Worm (Caenorhabditis elegans) whole organism, young adult: ENCODE data around the gene C04E6.8.

Experiments used
- Y53G8AR.9 ChIP-seq: fragments of 200-800 bp; sonication (Bioruptor generic); conservative IDR thresholded peaks from 2 replicates; pipeline ENCODE4 v1.3.6; 2022; ENCODE audit warnings: missing genetic modification reagents, missing genetic modification characterization, missing compliant biosample characterization
- Y79H2A.3 ChIP-seq: fragments of 200-800 bp; sonication (Bioruptor generic); conservative IDR thresholded peaks from 2 replicates; pipeline ENCODE4 v1.3.6; 2022; ENCODE audit warnings: missing genetic modification reagents, missing genetic modification characterization, missing compliant biosample characterization
- Y95B8A.8 ChIP-seq: fragments of 200-800 bp; sonication (Bioruptor generic); IDR thresholded peaks from 2 replicates; pipeline ENCODE4 v1.3.6; 2022; ENCODE audit warnings: missing genetic modification reagents, missing genetic modification characterization, missing compliant biosample characterization
- ama-1 ChIP-seq, 3 experiments: fragments of 150-350 bp in 1 of 3; sonication (generic microtip) in 2 of 3; optimal IDR thresholded peaks; 2 replicates each; lab custom pipeline; 2014 to 2018; ENCODE audit warnings: missing biosample characterization in 2 of 3, missing genetic modification characterization in 2 of 3, missing genetic modification reagents in 2 of 3
- attf-5 ChIP-seq: fragments of 200-800 bp; sonication (Bioruptor generic); optimal IDR thresholded peaks from 2 replicates; lab custom pipeline; 2018; ENCODE audit warnings: mild to moderate bottlenecking, missing genetic modification characterization, missing compliant biosample characterization
- ceh-27 ChIP-seq: fragments of 200-800 bp; sonication (Bioruptor generic); optimal IDR thresholded peaks from 2 replicates; lab custom pipeline; 2018; ENCODE audit warnings: mild to moderate bottlenecking, missing genetic modification characterization, moderate library complexity, missing compliant biosample characterization
- egl-18 ChIP-seq: fragments of 200-800 bp; sonication (Bioruptor generic); IDR thresholded peaks from 2 replicates; pipeline ENCODE4 v1.3.6; 2022; ENCODE audit warnings: missing genetic modification reagents, missing genetic modification characterization, missing compliant biosample characterization
- gei-17 ChIP-seq: fragments of 200-800 bp; sonication (Bioruptor generic); optimal IDR thresholded peaks from 2 replicates; lab custom pipeline; 2018; ENCODE audit warnings: mild to moderate bottlenecking, missing genetic modification characterization, missing compliant biosample characterization
- hrde-1 ChIP-seq: sonication (generic microtip); optimal IDR thresholded peaks from 2 replicates; lab custom pipeline; 2016; ENCODE audit warnings: missing genetic modification characterization, mild to moderate bottlenecking, missing compliant biosample characterization, moderate library complexity, missing genotype, missing genetic modification reagents, borderline replicate concordance
- lag-1 ChIP-seq: fragments of 200-800 bp; sonication (Bioruptor generic); IDR thresholded peaks from 2 replicates; pipeline ENCODE4 v1.3.6; 2022; ENCODE audit warnings: missing genetic modification reagents, missing genetic modification characterization, missing compliant biosample characterization
- pbrm-1 ChIP-seq: fragments of 200-800 bp; sonication (Bioruptor generic); IDR thresholded peaks from 2 replicates; pipeline ENCODE4 v1.3.6; 2022; ENCODE audit warnings: missing genetic modification reagents, missing genetic modification characterization, missing compliant biosample characterization
- sptf-2 ChIP-seq: fragments of 200-800 bp; sonication (Bioruptor generic); optimal IDR thresholded peaks from 2 replicates; lab custom pipeline; 2018; ENCODE audit warnings: mild to moderate bottlenecking, missing genetic modification characterization, missing compliant biosample characterization
- unc-130 ChIP-seq: sonication (generic microtip); optimal IDR thresholded peaks from 2 replicates; lab custom pipeline; 2016; ENCODE audit warnings: missing genetic modification reagents, missing genetic modification characterization, missing compliant biosample characterization
- ztf-28 ChIP-seq: fragments of 200-800 bp; sonication (Bioruptor generic); IDR thresholded peaks from 2 replicates; pipeline ENCODE4 v1.3.6; 2022; ENCODE audit warnings: missing genetic modification reagents, missing genetic modification characterization, missing compliant biosample characterization

DNA sequence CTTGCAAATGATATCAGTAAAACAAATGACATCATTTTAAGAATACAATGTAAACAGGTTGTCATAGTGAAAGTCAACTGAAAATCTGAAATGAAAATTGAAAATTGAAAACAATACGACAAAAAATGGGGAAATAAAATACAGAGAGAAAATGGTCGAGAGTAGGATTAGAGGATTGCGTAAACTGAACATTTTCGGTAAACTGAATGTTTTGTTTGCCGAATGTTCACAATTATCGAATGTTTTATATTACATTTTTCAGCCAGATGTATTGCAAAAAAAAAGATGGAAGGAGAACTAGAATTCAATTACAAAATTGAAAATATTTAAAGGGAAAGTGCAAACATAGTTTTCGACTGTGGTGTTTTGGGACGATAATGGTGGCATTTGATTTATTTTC lies 18.6 kb downstream of the C04E6.8 start, which contains the start of gene F26F12.5:
- no peak for TF ChIP-seq ama-1 (optimal IDR thresholded peaks at IDR 0.05; lab: Kevin White, UChicago)
- no peak for TF ChIP-seq ama-1 (GFP tag; optimal IDR thresholded peaks at IDR 0.05; lab: Kevin White, UChicago)
- TF ChIP-seq Y95B8A.8 (GFP tag; lab: Robert Waterston, UW) = no peak
- TF ChIP-seq ztf-28 (GFP tag; lab: Robert Waterston, UW) = no peak
- TF ChIP-seq lag-1 (GFP tag; lab: Robert Waterston, UW) = no peak
- no peak for TF ChIP-seq attf-5
- TF ChIP-seq sptf-2 = no peak
- TF ChIP-seq unc-130 (GFP tag; lab: Kevin White, UChicago) = no peak
- no peak for TF ChIP-seq hrde-1
- no peak for TF ChIP-seq pbrm-1 (GFP tag; lab: Robert Waterston, UW)
- TF ChIP-seq Y53G8AR.9 = no peak
- TF ChIP-seq gei-17 (GFP tag; lab: Kevin White, UChicago) = no peak
- TF ChIP-seq Y79H2A.3 (GFP tag; lab: Robert Waterston, UW) = no peak
- no peak for TF ChIP-seq egl-18
- no peak for TF ChIP-seq ceh-27 (GFP tag; lab: Kevin White, UChicago)
